Fruit fly (Drosophila melanogaster): Measurements from ENCODE around the gene eIF4E7.

eIF4E7 gene

DNA sequence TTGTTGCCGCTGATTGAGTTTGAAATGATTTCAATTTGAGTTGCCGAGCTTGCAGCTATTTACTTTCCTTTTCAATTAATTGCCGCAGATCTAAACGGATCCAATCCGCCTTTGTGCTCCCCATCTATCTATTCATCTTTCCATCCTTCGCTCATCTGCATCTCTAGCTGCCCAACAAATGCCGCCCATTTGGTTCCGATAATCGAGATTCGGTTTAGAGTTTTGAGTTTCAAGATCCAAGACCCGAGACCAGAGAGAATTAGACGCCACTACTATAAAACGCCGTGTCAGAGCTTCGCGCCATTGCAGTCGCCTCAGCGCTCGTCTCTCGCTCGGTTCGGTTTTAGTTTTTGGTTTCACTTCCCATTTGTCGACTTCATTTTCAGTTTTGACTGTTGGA lies 22.3 kb upstream of the eIF4E7 start, which contains the start of gene CG14626:
TSS of gene CG14626 (plus strand) at position 301 of the 400 bp plus-strand sequence.
- TF ChIP-seq CG7101 (tag; optimal IDR thresholded peaks at IDR 0.05): no peak
- no peak for TF ChIP-seq cnc (optimal IDR thresholded peaks at IDR 0.05)
- TF ChIP-seq CG33017 (tag; optimal IDR thresholded peaks at IDR 0.05): no peak
- no peak for TF ChIP-seq pad (GFP tag; optimal IDR thresholded peaks at IDR 0.05)
- TF ChIP-seq Hr96 (GFP tag; optimal IDR thresholded peaks at IDR 0.05): no peak
- no peak for TF ChIP-seq CG5204 (GFP tag; optimal IDR thresholded peaks at IDR 0.05)
- no peak for TF ChIP-seq ovo (GFP tag; optimal IDR thresholded peaks at IDR 0.05)
- no peak for TF ChIP-seq Clk (GFP tag; optimal IDR thresholded peaks at IDR 0.05)
- TF ChIP-seq bab1 (GFP tag; optimal IDR thresholded peaks at IDR 0.05): no peak
- no peak for TF ChIP-seq CG7045 (GFP tag; optimal IDR thresholded peaks at IDR 0.05)
- no peak for TF ChIP-seq Crg-1 (GFP tag; optimal IDR thresholded peaks at IDR 0.05)
- TF ChIP-seq CG11617 (GFP tag; optimal IDR thresholded peaks at IDR 0.05): no peak
- TF ChIP-seq tj (GFP tag; optimal IDR thresholded peaks at IDR 0.05): no peak
- TF ChIP-seq toe (GFP tag; optimal IDR thresholded peaks at IDR 0.05): no peak
- TF ChIP-seq CG12768 (GFP tag; optimal IDR thresholded peaks at IDR 0.05): no peak
- no peak for TF ChIP-seq CG1620 (GFP tag; optimal IDR thresholded peaks at IDR 0.05)
- TF ChIP-seq Mnt (GFP tag; optimal IDR thresholded peaks at IDR 0.05): no peak

DNA sequence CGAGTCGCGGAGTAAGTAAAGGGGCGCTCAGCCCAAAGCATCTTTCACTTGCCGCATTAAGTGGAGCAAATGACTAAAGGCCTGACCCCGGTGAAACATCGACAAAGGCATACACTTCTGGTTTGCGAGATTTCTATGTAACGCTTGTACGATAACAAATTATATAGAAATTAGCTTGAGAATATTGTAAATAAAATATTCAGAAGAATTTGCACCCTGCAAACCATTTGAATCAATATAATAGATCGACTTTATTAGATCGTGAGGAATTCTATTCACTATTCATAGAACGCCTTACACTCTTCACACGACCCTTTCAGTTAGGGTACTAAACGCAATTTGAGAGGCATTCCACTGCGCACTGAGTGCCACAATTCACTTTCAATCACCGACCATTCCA lies 21.6 kb upstream of the eIF4E7 start:
- TF ChIP-seq pad (GFP tag; optimal IDR thresholded peaks at IDR 0.05): no peak
- no peak for TF ChIP-seq CG1620 (GFP tag; optimal IDR thresholded peaks at IDR 0.05)
- no peak for TF ChIP-seq CG33017 (tag; optimal IDR thresholded peaks at IDR 0.05)
- no peak for TF ChIP-seq CG14711 (tag; optimal IDR thresholded peaks at IDR 0.05)
- TF ChIP-seq Crg-1 (GFP tag; optimal IDR thresholded peaks at IDR 0.05): no peak
- no peak for TF ChIP-seq toe (GFP tag; optimal IDR thresholded peaks at IDR 0.05)
- TF ChIP-seq CG12768 (GFP tag; optimal IDR thresholded peaks at IDR 0.05): no peak
- no peak for TF ChIP-seq Mnt (GFP tag; optimal IDR thresholded peaks at IDR 0.05)
- no peak for TF ChIP-seq tj (GFP tag; optimal IDR thresholded peaks at IDR 0.05)
- no peak for TF ChIP-seq CG7045 (GFP tag; optimal IDR thresholded peaks at IDR 0.05)
- no peak for TF ChIP-seq ovo (GFP tag; optimal IDR thresholded peaks at IDR 0.05)
- no peak for TF ChIP-seq CG5204 (GFP tag; optimal IDR thresholded peaks at IDR 0.05)
- no peak for TF ChIP-seq cic (GFP tag; optimal IDR thresholded peaks at IDR 0.05)
- no peak for TF ChIP-seq bab1 (GFP tag; optimal IDR thresholded peaks at IDR 0.05)
- TF ChIP-seq cnc (optimal IDR thresholded peaks at IDR 0.05): no peak

DNA sequence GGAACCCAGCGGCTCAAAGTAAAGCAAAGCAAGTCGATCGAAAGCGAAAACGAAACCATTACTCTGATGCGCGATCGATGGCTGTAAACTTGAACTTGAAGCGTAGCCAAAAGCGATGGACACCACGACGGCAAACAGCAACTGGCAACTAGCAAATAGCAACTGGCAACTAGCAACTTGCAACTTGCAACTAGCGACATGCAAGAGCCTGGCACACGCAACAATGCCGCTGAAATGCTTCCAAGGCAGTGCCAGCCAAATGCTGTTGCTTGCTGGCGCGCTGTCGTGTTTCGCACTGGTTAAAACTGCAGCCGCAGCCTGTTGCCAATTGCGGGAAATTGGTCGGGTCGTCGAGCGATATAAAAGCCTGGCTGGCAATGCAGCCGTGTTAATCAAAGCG lies 19.1 kb upstream of the eIF4E7 start, which contains the start of gene CG14627:
TSS of gene CG14627 (plus strand) at position 301 of the 400 bp plus-strand sequence.
- TF ChIP-seq CG1620 (GFP tag; optimal IDR thresholded peaks at IDR 0.05) (no peak), tj (GFP tag; optimal IDR thresholded peaks at IDR 0.05) (no peak), pad (GFP tag; optimal IDR thresholded peaks at IDR 0.05) (no peak), CG12768 (GFP tag; optimal IDR thresholded peaks at IDR 0.05) (no peak), cnc (optimal IDR thresholded peaks at IDR 0.05) (no peak), CG33017 (tag; optimal IDR thresholded peaks at IDR 0.05) (no peak), CG7101 (tag; optimal IDR thresholded peaks at IDR 0.05) (no peak)

dm6 chrX:1180865-1181264 lies 18.7 kb upstream of the eIF4E7 start:
- TF ChIP-seq toe (GFP tag; optimal IDR thresholded peaks at IDR 0.05) (no peak), tj (GFP tag; optimal IDR thresholded peaks at IDR 0.05) (no peak), Hr96 (GFP tag; optimal IDR thresholded peaks at IDR 0.05) (no peak), CG11617 (GFP tag; optimal IDR thresholded peaks at IDR 0.05) (no peak), cic (GFP tag; optimal IDR thresholded peaks at IDR 0.05) (no peak), Clk (GFP tag; optimal IDR thresholded peaks at IDR 0.05) (no peak), CG1620 (GFP tag; optimal IDR thresholded peaks at IDR 0.05) (no peak), kay (GFP tag; ENCODE audit: borderline replicate concordance) (no peak), cnc (optimal IDR thresholded peaks at IDR 0.05) (no peak), CG5204 (GFP tag; optimal IDR thresholded peaks at IDR 0.05) (no peak), Mnt (GFP tag; optimal IDR thresholded peaks at IDR 0.05) (no peak), CG7045 (GFP tag; optimal IDR thresholded peaks at IDR 0.05) (no peak), CG33017 (tag; optimal IDR thresholded peaks at IDR 0.05) (no peak), ovo (GFP tag; optimal IDR thresholded peaks at IDR 0.05) (no peak), Crg-1 (GFP tag; optimal IDR thresholded peaks at IDR 0.05) (no peak), CG7101 (tag; optimal IDR thresholded peaks at IDR 0.05) (no peak), CG14711 (tag; optimal IDR thresholded peaks at IDR 0.05) (no peak)

- TF ChIP-seq CG14711 (tag; optimal IDR thresholded peaks at IDR 0.05): no peak
- TF ChIP-seq CG1620 (GFP tag; optimal IDR thresholded peaks at IDR 0.05): no peak
- no peak for TF ChIP-seq kay (GFP tag; ENCODE audit: borderline replicate concordance)
- no peak for TF ChIP-seq cic (GFP tag; optimal IDR thresholded peaks at IDR 0.05)
- TF ChIP-seq CG7101 (tag; optimal IDR thresholded peaks at IDR 0.05): no peak
- no peak for TF ChIP-seq Hr96 (GFP tag; optimal IDR thresholded peaks at IDR 0.05)
- TF ChIP-seq tj (GFP tag; optimal IDR thresholded peaks at IDR 0.05): no peak
These were observed 17.7 kb upstream of the eIF4E7 start, which contains the start of gene CG11379 for dm6 chrX:1179865-1180264. Gene CG11379 (plus strand): TSS chrX:1180165.

dm6 chrX:1175993-1176392 lies 13.8 kb upstream of the eIF4E7 start, which contains the start of gene CG11384:
Gene CG11384 (minus strand): TSS chrX:1176035.
- TF ChIP-seq Crg-1 (GFP tag; optimal IDR thresholded peaks at IDR 0.05) (no peak), Clk (GFP tag; optimal IDR thresholded peaks at IDR 0.05) (no peak), tj (GFP tag; optimal IDR thresholded peaks at IDR 0.05) (no peak), CG14711 (tag; optimal IDR thresholded peaks at IDR 0.05) (no peak), CG1620 (GFP tag; optimal IDR thresholded peaks at IDR 0.05) (no peak), Hr96 (GFP tag; optimal IDR thresholded peaks at IDR 0.05) (no peak), ovo (GFP tag; optimal IDR thresholded peaks at IDR 0.05) (no peak), pad (GFP tag; optimal IDR thresholded peaks at IDR 0.05) (no peak), cic (GFP tag; optimal IDR thresholded peaks at IDR 0.05) (no peak), CG5204 (GFP tag; optimal IDR thresholded peaks at IDR 0.05) (no peak), CG7045 (GFP tag; optimal IDR thresholded peaks at IDR 0.05) (no peak), kay (GFP tag; ENCODE audit: borderline replicate concordance) (no peak), toe (GFP tag; optimal IDR thresholded peaks at IDR 0.05) (no peak), CG12768 (GFP tag; optimal IDR thresholded peaks at IDR 0.05) (no peak), CG7101 (tag; optimal IDR thresholded peaks at IDR 0.05) (no peak), CG11617 (GFP tag; optimal IDR thresholded peaks at IDR 0.05) (no peak), CG33017 (tag; optimal IDR thresholded peaks at IDR 0.05) (no peak), Mnt (GFP tag; optimal IDR thresholded peaks at IDR 0.05) (no peak), cnc (optimal IDR thresholded peaks at IDR 0.05) (no peak), bab1 (GFP tag; optimal IDR thresholded peaks at IDR 0.05) (no peak)
